Worm (Caenorhabditis elegans) whole organism, late embryonic: Measurements from ENCODE around the gene nhr-27.

Experiments
- C08G9.2 ChIP-seq: sonication (generic microtip); optimal IDR thresholded peaks from 2 replicates; lab custom pipeline; 2016; ENCODE audit warnings: mild to moderate bottlenecking, missing genetic modification characterization, moderate library complexity, missing compliant biosample characterization
- C38D4.7 ChIP-seq: fragments of 200-800 bp; sonication (Bioruptor generic); optimal IDR thresholded peaks from 2 replicates; lab custom pipeline; 2018; ENCODE audit warnings: mild to moderate bottlenecking, missing genetic modification characterization, moderate library complexity, missing compliant biosample characterization
- K02D7.2 ChIP-seq: sonication (generic microtip); optimal IDR thresholded peaks from 2 replicates; lab custom pipeline; 2017; ENCODE audit warnings: mild to moderate bottlenecking, missing genetic modification characterization, missing compliant biosample characterization
- K09A11.1 ChIP-seq: sonication (generic microtip); optimal IDR thresholded peaks from 2 replicates; lab custom pipeline; 2017; ENCODE audit warnings: antibody characterized with exemption, mild to moderate bottlenecking, missing genetic modification characterization, missing compliant biosample characterization; ENCODE audit not compliant: insufficient read depth
- T23F11.4 ChIP-seq: fragments of 200-800 bp; sonication (Bioruptor generic); optimal IDR thresholded peaks from 2 replicates; lab custom pipeline; 2018; ENCODE audit warnings: mild to moderate bottlenecking, missing genetic modification characterization, missing compliant biosample characterization
- Y22D7AL.16 ChIP-seq: sonication (generic microtip); optimal IDR thresholded peaks from 2 replicates; lab custom pipeline; 2016; ENCODE audit warnings: missing genetic modification characterization, missing compliant biosample characterization
- ahr-1 ChIP-seq: sonication (generic microtip); optimal IDR thresholded peaks from 2 replicates; lab custom pipeline; 2016; ENCODE audit warnings: missing genetic modification characterization, missing compliant biosample characterization
- ceh-18 ChIP-seq: sonication (generic microtip); optimal IDR thresholded peaks from 2 replicates; lab custom pipeline; 2016; ENCODE audit warnings: missing genetic modification characterization, missing compliant biosample characterization
- ceh-2 ChIP-seq: sonication (generic microtip); optimal IDR thresholded peaks from 2 replicates; lab custom pipeline; 2016; ENCODE audit warnings: missing genotype, missing genetic modification characterization, missing compliant biosample characterization
- ceh-22 ChIP-seq: sonication (generic microtip); optimal IDR thresholded peaks from 2 replicates; lab custom pipeline; 2017; ENCODE audit warnings: missing biosample characterization, missing genetic modification characterization
- ceh-24 ChIP-seq: sonication (generic microtip); optimal IDR thresholded peaks from 2 replicates; lab custom pipeline; 2016; ENCODE audit warnings: mild to moderate bottlenecking, missing genetic modification characterization, missing compliant biosample characterization
- ceh-30 ChIP-seq: fragments of 150-350 bp; optimal IDR thresholded peaks from 2 replicates; lab custom pipeline; 2014; ENCODE audit warnings: missing biosample characterization, missing genetic modification characterization
- ceh-34 ChIP-seq: sonication (generic microtip); optimal IDR thresholded peaks from 2 replicates; lab custom pipeline; 2016; ENCODE audit warnings: mild to moderate bottlenecking, missing genetic modification characterization, missing compliant biosample characterization
- ceh-45 ChIP-seq: fragments of 200-800 bp; sonication (Bioruptor generic); IDR thresholded peaks from 2 replicates; pipeline ENCODE4 v1.3.6; 2022; ENCODE audit warnings: missing genetic modification reagents, missing genetic modification characterization, missing compliant biosample characterization
- dmd-4 ChIP-seq: sonication (generic microtip); optimal IDR thresholded peaks from 2 replicates; lab custom pipeline; 2016; ENCODE audit warnings: borderline replicate concordance, missing genetic modification characterization, missing compliant biosample characterization
- elt-2 ChIP-seq: sonication (generic microtip); optimal IDR thresholded peaks from 2 replicates; lab custom pipeline; 2016; ENCODE audit warnings: missing genetic modification reagents, missing genetic modification characterization, missing compliant biosample characterization
- elt-4 ChIP-seq: sonication (generic microtip); optimal IDR thresholded peaks from 2 replicates; lab custom pipeline; 2016; ENCODE audit warnings: missing genetic modification characterization, missing compliant biosample characterization
- eyg-1 ChIP-seq: sonication (generic microtip); optimal IDR thresholded peaks from 2 replicates; lab custom pipeline; 2016; ENCODE audit warnings: missing genotype, missing genetic modification characterization, missing compliant biosample characterization
- hlh-13 ChIP-seq: fragments of 200-800 bp; sonication (Bioruptor generic); optimal IDR thresholded peaks from 2 replicates; lab custom pipeline; 2018; ENCODE audit warnings: mild to moderate bottlenecking, missing genetic modification characterization, missing compliant biosample characterization
- hlh-8 ChIP-seq: sonication (generic microtip); optimal IDR thresholded peaks from 2 replicates; lab custom pipeline; 2016; ENCODE audit warnings: missing genotype, missing genetic modification characterization, missing compliant biosample characterization
- madf-2 ChIP-seq: sonication (generic microtip); optimal IDR thresholded peaks from 2 replicates; lab custom pipeline; 2017; ENCODE audit warnings: missing genetic modification characterization, missing compliant biosample characterization
- mec-3 ChIP-seq: sonication (generic microtip); optimal IDR thresholded peaks from 2 replicates; lab custom pipeline; 2016; ENCODE audit warnings: borderline replicate concordance, missing genetic modification characterization, missing compliant biosample characterization
- nfya-1 ChIP-seq: sonication (generic microtip); optimal IDR thresholded peaks from 2 replicates; lab custom pipeline; 2017; ENCODE audit warnings: missing genetic modification characterization, mild to moderate bottlenecking, missing compliant biosample characterization, antibody characterized with exemption, moderate library complexity
- nhr-232 ChIP-seq: sonication (generic microtip); optimal IDR thresholded peaks from 2 replicates; lab custom pipeline; 2016; ENCODE audit warnings: missing genetic modification characterization, missing compliant biosample characterization
- npax-4 ChIP-seq: sonication (generic microtip); optimal IDR thresholded peaks from 2 replicates; lab custom pipeline; 2016; ENCODE audit warnings: missing genetic modification characterization, missing compliant biosample characterization
- odd-2 ChIP-seq: sonication (generic microtip); optimal IDR thresholded peaks from 2 replicates; lab custom pipeline; 2017; ENCODE audit warnings: antibody characterized with exemption, mild to moderate bottlenecking, missing genetic modification characterization, missing compliant biosample characterization
- pha-2 ChIP-seq: sonication (generic microtip); optimal IDR thresholded peaks from 2 replicates; lab custom pipeline; 2017; ENCODE audit warnings: mild to moderate bottlenecking, missing genetic modification characterization, missing compliant biosample characterization
- pha-4 ChIP-seq: fragments of 150-350 bp; optimal IDR thresholded peaks from 2 replicates; lab custom pipeline; 2018; ENCODE audit warnings: missing biosample characterization, missing genetic modification reagents, missing genetic modification characterization
- pqm-1 ChIP-seq: sonication (generic microtip); optimal IDR thresholded peaks from 2 replicates; lab custom pipeline; 2016; ENCODE audit warnings: missing genetic modification characterization, missing compliant biosample characterization
- pros-1 ChIP-seq: fragments of 150-350 bp; optimal IDR thresholded peaks from 2 replicates; lab custom pipeline; 2014; ENCODE audit warnings: missing biosample characterization, missing genetic modification reagents, missing genetic modification characterization
- rnt-1 ChIP-seq: sonication (generic microtip); optimal IDR thresholded peaks from 2 replicates; lab custom pipeline; 2016; ENCODE audit warnings: missing genetic modification characterization, missing compliant biosample characterization
- sox-2 ChIP-seq: fragments of 200-800 bp; sonication (Bioruptor generic); IDR thresholded peaks from 2 replicates; pipeline ENCODE4 v1.3.6; 2022; ENCODE audit warnings: missing genetic modification reagents, missing genetic modification characterization, missing compliant biosample characterization
- sox-4 ChIP-seq: sonication (generic microtip); optimal IDR thresholded peaks from 2 replicates; lab custom pipeline; 2017; ENCODE audit warnings: mild to moderate bottlenecking, missing genetic modification characterization, inconsistent platforms, missing compliant biosample characterization
- syd-9 ChIP-seq: sonication (generic microtip); optimal IDR thresholded peaks from 2 replicates; lab custom pipeline; 2016; ENCODE audit warnings: mild to moderate bottlenecking, missing genetic modification characterization, moderate library complexity, missing compliant biosample characterization
- tbx-2 ChIP-seq: sonication (generic microtip); optimal IDR thresholded peaks from 2 replicates; lab custom pipeline; 2016; ENCODE audit warnings: missing genetic modification characterization, missing compliant biosample characterization
- tbx-7 ChIP-seq: sonication (generic microtip); optimal IDR thresholded peaks from 2 replicates; lab custom pipeline; 2016; ENCODE audit warnings: missing genotype, missing genetic modification characterization, missing compliant biosample characterization
- unc-3 ChIP-seq, 2 experiments: fragments of 200-800 bp in 1 of 2; sonication (Bioruptor generic) in 1 of 2; sonication (generic microtip) in 1 of 2; conservative IDR thresholded peaks in 1 of 2; optimal IDR thresholded peaks in 1 of 2; 2 replicates each; pipeline versions ENCODE4 v1.3.6 to Lab custom; 2016 to 2022; ENCODE audit warnings: missing compliant biosample characterization in 2 of 2, missing genetic modification characterization in 2 of 2, missing genetic modification reagents in 1 of 2

The nhr-27 gene

ce11 chrX:12825174-12825573 is 17.1 kb upstream of the nhr-27 start:
- no peak for TF ChIP-seq K09A11.1
- no peak for TF ChIP-seq npax-4 (tag; lab: Kevin White, UChicago)
- TF ChIP-seq ceh-34 (tag; lab: Kevin White, UChicago) = no peak
- TF ChIP-seq tbx-2 (tag; lab: Kevin White, UChicago) = no peak
- TF ChIP-seq T23F11.4 (GFP tag; lab: Kevin White, UChicago) = no peak
- TF ChIP-seq ceh-45 (GFP tag; lab: Robert Waterston, UW) = no peak
- TF ChIP-seq C08G9.2 = no peak
- TF ChIP-seq tbx-7 = no peak
- TF ChIP-seq madf-2 (tag; lab: Kevin White, UChicago) = no peak
- no peak for TF ChIP-seq ceh-18 (tag; lab: Kevin White, UChicago)
- no peak for TF ChIP-seq dmd-4 (tag; lab: Kevin White, UChicago)
- TF ChIP-seq ahr-1 (tag; lab: Kevin White, UChicago) = no peak
- no peak for TF ChIP-seq C38D4.7 (GFP tag; lab: Kevin White, UChicago)
- TF ChIP-seq elt-2 (tag; lab: Kevin White, UChicago) = no peak
- TF ChIP-seq ceh-22 = no peak
- no peak for TF ChIP-seq hlh-13 (GFP tag; lab: Kevin White, UChicago)

- TF ChIP-seq hlh-8 (tag; lab: Kevin White, UChicago) (no peak), sox-4 (no peak)
Measured at ce11 chrX:12819512-12819911, 11.4 kb upstream of the nhr-27 start.

ce11 chrX:12818768-12819167 is 10.7 kb upstream of the nhr-27 start:
- TF ChIP-seq pha-4 (tag; lab: Kevin White, UChicago) (no peak), hlh-8 (tag; lab: Kevin White, UChicago) (no peak), nhr-232 (tag; lab: Kevin White, UChicago) (no peak), syd-9 (tag; lab: Kevin White, UChicago) (no peak), ceh-45 (GFP tag; lab: Robert Waterston, UW) (no peak), elt-2 (tag; lab: Kevin White, UChicago) (no peak), eyg-1 (tag; lab: Kevin White, UChicago) (no peak), C08G9.2 (no peak)
- TF ChIP-seq, all 69 proteins: peak for 0

ce11 chrX:12815367-12815766 is 7.2 kb upstream of the nhr-27 start:
- TF ChIP-seq tbx-7 (no peak), tbx-2 (tag; lab: Kevin White, UChicago) (no peak), ceh-30 (tag; lab: Kevin White, UChicago) (no peak), ceh-24 (tag; lab: Kevin White, UChicago) (no peak), pha-2 (tag; lab: Kevin White, UChicago) (no peak), nfya-1 (no peak), npax-4 (tag; lab: Kevin White, UChicago) (no peak), unc-3 (GFP tag; conservative IDR thresholded peaks at IDR 0.05; lab: Robert Waterston, UW) (no peak), unc-3 (tag; optimal IDR thresholded peaks at IDR 0.05; lab: Kevin White, UChicago) (no peak), K09A11.1 (no peak), Y22D7AL.16 (tag; lab: Kevin White, UChicago) (no peak), K02D7.2 (tag; lab: Kevin White, UChicago) (no peak), sox-2 (GFP tag; lab: Robert Waterston, UW) (no peak), elt-2 (tag; lab: Kevin White, UChicago) (no peak), C08G9.2 (no peak), eyg-1 (tag; lab: Kevin White, UChicago) (no peak), odd-2 (no peak), pqm-1 (tag; lab: Kevin White, UChicago) (no peak), hlh-13 (GFP tag; lab: Kevin White, UChicago) (no peak), mec-3 (no peak), ceh-45 (GFP tag; lab: Robert Waterston, UW) (no peak)

- TF ChIP-seq mec-3 = no peak
- TF ChIP-seq ceh-30 (tag; lab: Kevin White, UChicago) = no peak
- no peak for TF ChIP-seq pros-1 (tag; lab: Kevin White, UChicago)
- no peak for TF ChIP-seq ceh-2 (tag; lab: Kevin White, UChicago)
- no peak for TF ChIP-seq rnt-1
- TF ChIP-seq elt-4 = no peak
- no peak for TF ChIP-seq T23F11.4 (GFP tag; lab: Kevin White, UChicago)
- TF ChIP-seq, all 69 proteins: peak for 0
Measured at ce11 chrX:12813539-12813938, 5.4 kb upstream of the nhr-27 start, which contains the start of gene gei-3. TSS of gene gei-3 (minus strand) at chrX:12813639.
